Fruit fly (Drosophila melanogaster) whole organism, embryonic: ENCODE results near the gene CG42658.

Experiments used
- C15 ChIP-seq: fragments of 200-800 bp; sonication (Bioruptor generic); IDR thresholded peaks from 3 replicates; pipeline ENCODE4 v1.3.6; 2022; ENCODE audit warnings: missing biosample characterization, missing genetic modification characterization
- CG10209 ChIP-seq: fragments of 200-800 bp; sonication (Bioruptor generic); optimal IDR thresholded peaks from 3 replicates; lab custom pipeline; 2017; ENCODE audit warnings: missing biosample characterization, mild to moderate bottlenecking, missing genetic modification characterization, missing genetic modification reagents
- CG10959 ChIP-seq: fragments of 200-800 bp; sonication (Bioruptor generic); IDR thresholded peaks from 2 replicates; pipeline ENCODE4 v1.3.6; 2022; ENCODE audit warnings: missing biosample characterization, missing genetic modification characterization
- CG11085 ChIP-seq: fragments of 200-800 bp; sonication (Bioruptor generic); IDR thresholded peaks from 2 replicates; pipeline ENCODE4 v1.3.6; 2022; ENCODE audit warnings: missing biosample characterization, missing genetic modification characterization
- CG11398 ChIP-seq: fragments of 200-800 bp; sonication (Bioruptor generic); optimal IDR thresholded peaks from 2 replicates; lab custom pipeline; 2016; ENCODE audit warnings: missing biosample characterization, missing genetic modification characterization
- CG11723 ChIP-seq: fragments of 200-800 bp; sonication (Bioruptor generic); optimal IDR thresholded peaks from 2 replicates; lab custom pipeline; 2017; ENCODE audit warnings: missing biosample characterization, mild to moderate bottlenecking, missing genetic modification characterization
- CG12942 ChIP-seq: fragments of 200-800 bp; sonication (Bioruptor generic); optimal IDR thresholded peaks from 3 replicates; lab custom pipeline; 2016; ENCODE audit warnings: missing biosample characterization, missing genetic modification characterization
- CG13775 ChIP-seq: fragments of 200-800 bp; sonication (Bioruptor generic); optimal IDR thresholded peaks from 3 replicates; lab custom pipeline; 2017; ENCODE audit warnings: missing biosample characterization, mild to moderate bottlenecking, missing genetic modification characterization
- CG14965 ChIP-seq: fragments of 200-800 bp; sonication (Bioruptor generic); optimal IDR thresholded peaks from 2 replicates; lab custom pipeline; 2016; ENCODE audit warnings: missing biosample characterization, missing genetic modification characterization, borderline replicate concordance
- CG15269 ChIP-seq: fragments of 200-800 bp; sonication (Bioruptor generic); optimal IDR thresholded peaks from 2 replicates; lab custom pipeline; 2018; ENCODE audit warnings: missing biosample characterization, mild to moderate bottlenecking, missing genetic modification characterization, moderate library complexity
- CG17568 ChIP-seq: fragments of 200-800 bp; sonication (Bioruptor generic); optimal IDR thresholded peaks from 2 replicates; lab custom pipeline; 2018; ENCODE audit warnings: missing biosample characterization, mild to moderate bottlenecking, missing genetic modification characterization, moderate library complexity
- CG18011 ChIP-seq: fragments of 200-800 bp; sonication (Bioruptor generic); optimal IDR thresholded peaks from 2 replicates; lab custom pipeline; 2017; ENCODE audit warnings: missing biosample characterization, missing genetic modification characterization, mild to moderate bottlenecking, moderate library complexity, missing genotype
- CG1832 ChIP-seq: fragments of 200-800 bp; sonication (Bioruptor generic); optimal IDR thresholded peaks from 2 replicates; lab custom pipeline; 2017; ENCODE audit warnings: missing biosample characterization, mild to moderate bottlenecking, missing genetic modification characterization, inconsistent platforms
- CG18599 ChIP-seq: fragments of 200-800 bp; sonication (Bioruptor generic); optimal IDR thresholded peaks from 3 replicates; lab custom pipeline; 2017; ENCODE audit warnings: missing biosample characterization, missing genetic modification characterization, mild to moderate bottlenecking, moderate library complexity, missing genetic modification reagents
- CG18619 ChIP-seq: fragments of 200-800 bp; sonication (Bioruptor generic); optimal IDR thresholded peaks from 3 replicates; lab custom pipeline; 2017; ENCODE audit warnings: missing biosample characterization, mild to moderate bottlenecking, missing genetic modification characterization
- CG2120 ChIP-seq: fragments of 200-800 bp; sonication (Bioruptor generic); optimal IDR thresholded peaks from 3 replicates; lab custom pipeline; 2016; ENCODE audit warnings: missing biosample characterization, missing genetic modification characterization
- CG2678 ChIP-seq: fragments of 200-800 bp; sonication (Bioruptor generic); optimal IDR thresholded peaks from 3 replicates; lab custom pipeline; 2019; ENCODE audit warnings: missing biosample characterization, mild to moderate bottlenecking, missing genetic modification characterization, moderate library complexity
- CG31224 ChIP-seq: fragments of 200-800 bp; sonication (Bioruptor generic); IDR thresholded peaks from 2 replicates; pipeline ENCODE4 v1.3.6; 2022; ENCODE audit warnings: missing biosample characterization, missing genetic modification characterization
- CG31365 ChIP-seq: fragments of 200-800 bp; sonication (Bioruptor generic); optimal IDR thresholded peaks from 2 replicates; lab custom pipeline; 2018; ENCODE audit warnings: missing biosample characterization, mild to moderate bottlenecking, missing genetic modification characterization
- CG3281 ChIP-seq: fragments of 200-800 bp; sonication (Bioruptor generic); optimal IDR thresholded peaks from 3 replicates; lab custom pipeline; 2017; ENCODE audit warnings: missing biosample characterization, mild to moderate bottlenecking, missing genetic modification characterization
- CG34224 ChIP-seq: fragments of 200-800 bp; sonication (Bioruptor generic); IDR thresholded peaks from 3 replicates; pipeline ENCODE4 v1.3.6; 2022; ENCODE audit warnings: missing biosample characterization, missing genetic modification characterization; ENCODE audit not compliant: partially characterized antibody
- CG3726 ChIP-seq: fragments of 200-800 bp; sonication (Bioruptor generic); IDR thresholded peaks from 3 replicates; pipeline ENCODE4, ENCODE4 v1.3.6; 2022; ENCODE audit warnings: missing biosample characterization, missing genetic modification characterization
- CG6272 ChIP-seq: fragments of 200-800 bp; sonication (Bioruptor generic); IDR thresholded peaks from 2 replicates; pipeline ENCODE4 v1.3.6; 2022; ENCODE audit warnings: missing biosample characterization, missing genetic modification characterization
- CG7786 ChIP-seq: fragments of 200-800 bp; sonication (Bioruptor generic); optimal IDR thresholded peaks from 2 replicates; lab custom pipeline; 2016; ENCODE audit warnings: missing biosample characterization, missing genetic modification characterization
- CG8281 ChIP-seq: fragments of 200-800 bp; sonication (Bioruptor generic); optimal IDR thresholded peaks from 2 replicates; lab custom pipeline; 2018; ENCODE audit warnings: missing biosample characterization, mild to moderate bottlenecking, missing genetic modification characterization, moderate library complexity
- CG9437 ChIP-seq: fragments of 200-800 bp; sonication (Bioruptor generic); optimal IDR thresholded peaks from 2 replicates; lab custom pipeline; 2018; ENCODE audit warnings: missing biosample characterization, mild to moderate bottlenecking, missing genetic modification characterization
- Camta ChIP-seq: fragments of 200-800 bp; sonication (Bioruptor generic); optimal IDR thresholded peaks from 2 replicates; lab custom pipeline; 2016; ENCODE audit warnings: missing biosample characterization, missing genetic modification characterization
- Chrac-16 ChIP-seq: fragments of 200-800 bp; sonication (Bioruptor generic); optimal IDR thresholded peaks from 3 replicates; lab custom pipeline; 2016; ENCODE audit warnings: missing biosample characterization, missing genetic modification characterization
- Dad ChIP-seq: fragments of 200-800 bp; sonication (Bioruptor generic); optimal IDR thresholded peaks from 3 replicates; lab custom pipeline; 2016; ENCODE audit warnings: missing biosample characterization, missing genetic modification characterization
- Deaf1 ChIP-seq: fragments of 200-800 bp; optimal IDR thresholded peaks from 3 replicates; lab custom pipeline; 2019; ENCODE audit warnings: missing biosample characterization, mild to moderate bottlenecking, missing genetic modification characterization, moderate library complexity
- Doc2 ChIP-seq: fragments of 200-800 bp; sonication (Bioruptor generic); IDR thresholded peaks from 2 replicates; pipeline ENCODE4 v1.3.6; 2022; ENCODE audit warnings: missing biosample characterization, missing genetic modification characterization
- HLHmδ ChIP-seq: fragments of 200-800 bp; sonication (Bioruptor generic); optimal IDR thresholded peaks from 2 replicates; lab custom pipeline; 2018; ENCODE audit warnings: missing biosample characterization, mild to moderate bottlenecking, missing genetic modification characterization, moderate library complexity
- HmgZ ChIP-seq: fragments of 200-800 bp; sonication (Bioruptor generic); optimal IDR thresholded peaks from 2 replicates; lab custom pipeline; 2018; ENCODE audit warnings: missing biosample characterization, mild to moderate bottlenecking, missing genetic modification characterization
- Myb ChIP-seq: fragments of 200-800 bp; sonication (Bioruptor generic); optimal IDR thresholded peaks from 2 replicates; lab custom pipeline; 2016; ENCODE audit warnings: missing biosample characterization, missing genetic modification characterization
- NFAT ChIP-seq: fragments of 200-800 bp; sonication (Bioruptor generic); IDR thresholded peaks from 2 replicates; pipeline ENCODE4 v1.3.6; 2022; ENCODE audit warnings: missing biosample characterization, missing genetic modification characterization
- Ravus ChIP-seq: fragments of 200-800 bp; sonication (Bioruptor generic); IDR thresholded peaks from 2 replicates; pipeline ENCODE4 v1.3.6; 2022; ENCODE audit warnings: missing biosample characterization, missing genetic modification characterization
- abd-A ChIP-seq: fragments of 200-800 bp; sonication (Bioruptor generic); optimal IDR thresholded peaks from 3 replicates; lab custom pipeline; 2019; ENCODE audit warnings: missing biosample characterization, mild to moderate bottlenecking, missing genetic modification characterization, moderate library complexity
- bcd ChIP-seq: fragments of 200-800 bp; sonication (Bioruptor generic); optimal IDR thresholded peaks from 2 replicates; lab custom pipeline; 2017; ENCODE audit warnings: missing biosample characterization, mild to moderate bottlenecking, missing genetic modification characterization
- hbn ChIP-seq: fragments of 200-800 bp; sonication (Bioruptor generic); IDR thresholded peaks from 2 replicates; pipeline ENCODE4 v1.3.6; 2022; ENCODE audit warnings: missing biosample characterization, missing genetic modification characterization; ENCODE audit not compliant: partially characterized antibody
- ken ChIP-seq: fragments of 200-800 bp; sonication (Bioruptor generic); IDR thresholded peaks from 3 replicates; pipeline ENCODE4 v1.3.6; 2022; ENCODE audit warnings: missing biosample characterization, missing genetic modification characterization
- klu ChIP-seq: fragments of 200-800 bp; sonication (Bioruptor generic); IDR thresholded peaks from 2 replicates; pipeline ENCODE4 v1.3.6; 2022; ENCODE audit warnings: missing biosample characterization, missing genetic modification characterization
- maf-S ChIP-seq: fragments of 200-800 bp; sonication (Bioruptor generic); optimal IDR thresholded peaks from 2 replicates; lab custom pipeline; 2016; ENCODE audit warnings: missing biosample characterization, missing genetic modification characterization
- pita ChIP-seq: fragments of 200-800 bp; sonication (Bioruptor generic); optimal IDR thresholded peaks from 2 replicates; lab custom pipeline; 2017; ENCODE audit warnings: missing biosample characterization, mild to moderate bottlenecking, missing genetic modification characterization
- seq ChIP-seq: fragments of 200-800 bp; sonication (Bioruptor generic); IDR thresholded peaks from 2 replicates; pipeline ENCODE4 v1.3.6; 2022; ENCODE audit warnings: missing biosample characterization, missing genetic modification characterization
- shn ChIP-seq: fragments of 200-800 bp; sonication (Bioruptor generic); optimal IDR thresholded peaks from 3 replicates; lab custom pipeline; 2016; ENCODE audit warnings: missing biosample characterization, missing genetic modification characterization
- slbo ChIP-seq: fragments of 200-800 bp; sonication (Bioruptor generic); IDR thresholded peaks from 2 replicates; pipeline ENCODE4 v1.3.6; 2022; ENCODE audit warnings: missing biosample characterization, missing genetic modification characterization
- sqz ChIP-seq: fragments of 200-800 bp; sonication (Bioruptor generic); optimal IDR thresholded peaks from 3 replicates; lab custom pipeline; 2018; ENCODE audit warnings: missing biosample characterization, mild to moderate bottlenecking, missing genetic modification characterization
- toy ChIP-seq: fragments of 200-800 bp; sonication (Bioruptor generic); IDR thresholded peaks from 2 replicates; pipeline ENCODE4 v1.3.6; 2022; ENCODE audit warnings: missing biosample characterization, missing genetic modification characterization
- ttk ChIP-seq: fragments of 200-800 bp; sonication (Bioruptor generic); IDR thresholded peaks from 2 replicates; pipeline ENCODE4 v2.1.2; 2022; ENCODE audit warnings: missing biosample characterization, missing genetic modification characterization
- yki ChIP-seq: fragments of >200 bp; optimal IDR thresholded peaks from 3 replicates; lab custom pipeline; 2018
- zfh1 ChIP-seq: fragments of 200-800 bp; sonication (Bioruptor generic); IDR thresholded peaks from 3 replicates; pipeline ENCODE4 v1.3.6; 2022; ENCODE audit warnings: missing biosample characterization, missing genetic modification characterization

The CG42658 gene

DNA sequence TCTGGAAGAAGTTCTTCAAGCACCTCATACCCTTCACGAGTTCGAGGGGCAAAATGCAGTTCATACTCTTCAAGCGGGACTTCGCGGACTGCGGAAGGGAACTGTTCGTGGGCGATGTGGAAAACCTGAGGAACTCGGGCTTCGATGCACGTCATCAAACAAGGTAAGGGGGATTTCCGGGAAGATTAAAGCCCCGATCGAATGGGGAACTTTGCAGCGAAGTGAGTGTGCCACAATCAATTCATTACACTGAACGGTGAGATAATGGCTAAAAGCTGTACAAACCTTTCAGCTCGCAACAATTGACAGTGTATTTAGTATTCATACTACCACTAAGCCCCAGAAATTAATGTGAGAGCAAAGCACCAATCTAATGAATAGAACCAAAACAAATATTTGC is 44.9 kb downstream of the CG42658 start:
- TF ChIP-seq Chrac-16: no peak
- TF ChIP-seq shn (GFP tag; lab: Kevin White, UChicago): no peak
- no peak for TF ChIP-seq CG10959 (GFP tag; lab: Robert Waterston, UW)
- no peak for TF ChIP-seq CG11398 (GFP tag; lab: Kevin White, UChicago)
- TF ChIP-seq Camta (GFP tag; lab: Kevin White, UChicago): no peak
- TF ChIP-seq HLHmδ (GFP tag; lab: Kevin White, UChicago): no peak

DNA sequence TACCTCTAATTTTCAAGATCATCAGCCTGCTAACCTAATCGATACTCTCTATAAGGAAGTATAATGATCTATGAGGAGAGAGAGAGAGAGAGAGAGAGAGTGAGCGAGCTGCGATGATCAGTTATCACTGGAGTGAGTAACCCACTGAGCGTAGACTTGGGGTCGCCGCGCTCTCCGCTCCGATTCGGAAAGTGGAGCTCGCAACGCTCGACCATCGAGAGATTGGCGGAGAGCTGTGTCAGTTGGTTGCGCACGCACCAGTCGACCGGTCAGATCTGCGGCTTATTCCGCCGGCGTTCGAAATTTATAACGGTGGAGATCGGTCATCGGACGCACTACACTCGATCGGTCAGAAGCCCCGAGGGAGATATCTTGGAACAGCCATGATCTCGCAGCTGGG is 45.6 kb downstream of the CG42658 start, which contains the start of gene CG4267:
Gene CG4267, plus strand, starts transcription at position 240 of the 400 bp plus-strand sequence.
- TF ChIP-seq CG18619 (GFP tag; lab: Kevin White, UChicago) (no peak), CG8281 (no peak), Dad (GFP tag; lab: Kevin White, UChicago) (no peak), C15 (GFP tag; lab: Robert Waterston, UW) (no peak), toy (GFP tag; lab: Robert Waterston, UW) (no peak), CG17568 (GFP tag; lab: Kevin White, UChicago) (no peak), ken (GFP tag; lab: Robert Waterston, UW) (0 out of 3 replicates have a peak, but pooled peaks have one; percentile 27), bcd (no peak), CG10209 (GFP tag; lab: Kevin White, UChicago) (no peak), Deaf1 (tag; lab: Kevin White, UChicago) (peak; percentile 60), CG7786 (GFP tag; lab: Kevin White, UChicago) (no peak), CG34224 (GFP tag; lab: Robert Waterston, UW) (peak; percentile 68), CG13775 (GFP tag; lab: Kevin White, UChicago) (no peak), CG2678 (no peak), CG14965 (no peak), CG31365 (tag; lab: Kevin White, UChicago) (no peak), maf-S (GFP tag; lab: Kevin White, UChicago) (no peak), CG2120 (no peak), Ravus (GFP tag; lab: Robert Waterston, UW) (no peak), CG1832 (GFP tag; lab: Kevin White, UChicago) (no peak), CG31224 (GFP tag; lab: Robert Waterston, UW) (no peak), CG6272 (GFP tag; lab: Robert Waterston, UW) (no peak), CG12942 (no peak), CG3726 (GFP tag; lab: Robert Waterston, UW) (no peak), ttk (GFP tag; lab: Robert Waterston, UW) (no peak), Doc2 (no peak), CG3281 (GFP tag; lab: Kevin White, UChicago) (no peak), Myb (GFP tag; lab: Kevin White, UChicago) (no peak), sqz (GFP tag; lab: Kevin White, UChicago) (no peak), klu (GFP tag; lab: Robert Waterston, UW) (no peak), hbn (GFP tag; lab: Robert Waterston, UW) (peak; percentile 50), pita (no peak), zfh1 (0 out of 3 replicates have a peak, but pooled peaks have one; percentile 43), shn (GFP tag; lab: Kevin White, UChicago) (no peak), seq (GFP tag; lab: Robert Waterston, UW) (no peak), CG18011 (GFP tag; lab: Kevin White, UChicago) (no peak), CG11723 (no peak), NFAT (GFP tag; lab: Robert Waterston, UW) (no peak), abd-A (tag; lab: Kevin White, UChicago) (no peak), HmgZ (tag; lab: Kevin White, UChicago) (no peak), CG15269 (tag; lab: Kevin White, UChicago) (no peak), slbo (0 out of 2 replicates have a peak, but pooled peaks have one; percentile 24), CG11085 (no peak), yki (lab: Kevin White, UChicago) (peak; percentile 87), CG18599 (GFP tag; lab: Kevin White, UChicago) (no peak), CG9437 (GFP tag; lab: Kevin White, UChicago) (no peak)
